Worm (Caenorhabditis elegans): ENCODE results near the gene pdf-2.

Gene pdf-2

ce11 chrX:2203760-2204159 lies 40.6 kb downstream of the pdf-2 start, which contains the start of gene T24C12.3:
TSS of gene T24C12.3 (minus strand) at chrX:2203893.
- TF ChIP-seq irx-1 (tag; optimal IDR thresholded peaks at IDR 0.05) (no peak), elt-2 (tag; optimal IDR thresholded peaks at IDR 0.05) (peak; percentile 79), pqm-1 (tag; optimal IDR thresholded peaks at IDR 0.05) (peak; percentile 87), efl-1 (optimal IDR thresholded peaks at IDR 0.05) (no peak), efl-1 (GFP tag; optimal IDR thresholded peaks at IDR 0.05 in 1 of 2) (peak in 1 of 2 experiments; percentile 12), elt-3 (tag; optimal IDR thresholded peaks at IDR 0.05) (peak in 1 of 6 experiments; percentile 61), nhr-85 (tag) (peak; percentile 25), mep-1 (tag; optimal IDR thresholded peaks at IDR 0.05) (no peak), lin-14 (GFP tag; optimal IDR thresholded peaks at IDR 0.05) (peak; percentile 35)

- no peak for TF ChIP-seq grh-1 (GFP tag; IDR thresholded peaks at IDR 0.05)
- TF ChIP-seq zip-4 (GFP tag; optimal IDR thresholded peaks at IDR 0.05) = no peak
- TF ChIP-seq hlh-4 (tag; optimal IDR thresholded peaks at IDR 0.05) = no peak
- no peak for TF ChIP-seq ceh-82 (tag; optimal IDR thresholded peaks at IDR 0.05)
- no peak for TF ChIP-seq egl-27 (tag; optimal IDR thresholded peaks at IDR 0.05)
- no peak for TF ChIP-seq Y116A8C.19 (tag; optimal IDR thresholded peaks at IDR 0.05; ENCODE audit: borderline replicate concordance)
- no peak for TF ChIP-seq nhr-85 (tag)
- TF ChIP-seq lin-15B (tag; optimal IDR thresholded peaks at IDR 0.05) = no peak
- no peak for TF ChIP-seq unc-98 (GFP tag; IDR thresholded peaks at IDR 0.05)
- no peak for TF ChIP-seq ama-1 (optimal IDR thresholded peaks at IDR 0.05)
- TF ChIP-seq alr-1 (tag; optimal IDR thresholded peaks at IDR 0.05; ENCODE audit: borderline replicate concordance) = no peak
- TF ChIP-seq pqm-1 (tag; optimal IDR thresholded peaks at IDR 0.05) = no peak
- TF ChIP-seq xbp-1 (tag; optimal IDR thresholded peaks at IDR 0.05) = no peak
- TF ChIP-seq nhr-20 (tag; optimal IDR thresholded peaks at IDR 0.05) = no peak
- TF ChIP-seq ztf-11 (tag; optimal IDR thresholded peaks at IDR 0.05) = no peak
- TF ChIP-seq tlp-1 (tag; optimal IDR thresholded peaks at IDR 0.05) = no peak
Observed at ce11 chrX:2204963-2205362, 41.8 kb downstream of the pdf-2 start, which contains the start of gene T24C12.4. TSS of gene T24C12.4 (minus strand) at chrX:2205063.

DNA sequence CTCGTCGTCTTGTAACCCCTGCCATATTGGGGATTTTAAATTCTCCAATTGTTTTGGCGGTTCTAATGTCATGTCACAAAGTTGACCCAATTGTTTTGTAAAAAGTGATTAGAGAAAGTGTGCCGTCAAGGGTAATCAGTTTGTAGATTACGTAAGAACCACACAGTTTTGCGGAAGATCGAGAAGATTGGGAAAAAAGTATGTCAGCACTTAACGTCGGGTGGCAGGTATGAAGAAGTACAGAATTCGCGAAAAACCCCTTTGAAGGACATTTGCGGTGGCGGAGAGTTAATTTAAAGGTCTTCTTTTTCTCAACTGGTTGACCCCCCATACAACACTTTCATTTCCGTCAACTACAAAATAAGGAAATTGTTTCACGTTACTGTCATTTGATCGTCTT lies 45.2 kb downstream of the pdf-2 start:
- no peak for TF ChIP-seq nhr-12 (tag; optimal IDR thresholded peaks at IDR 0.05)
- TF ChIP-seq isw-1 (GFP tag; IDR thresholded peaks at IDR 0.05) = no peak
- TF ChIP-seq skn-1 (tag; optimal IDR thresholded peaks at IDR 0.05) = no peak
- no peak for TF ChIP-seq mab-9 (GFP tag; IDR thresholded peaks at IDR 0.05)
- TF ChIP-seq snpc-4 (tag; optimal IDR thresholded peaks at IDR 0.05) = no peak
- TF ChIP-seq hlh-17 (GFP tag; optimal IDR thresholded peaks at IDR 0.05; ENCODE audit: borderline replicate concordance) = no peak
- TF ChIP-seq nhr-19 (GFP tag; conservative IDR thresholded peaks at IDR 0.05) = no peak
- TF ChIP-seq tbx-2 (tag; optimal IDR thresholded peaks at IDR 0.05) = no peak
- no peak for TF ChIP-seq ama-1 (optimal IDR thresholded peaks at IDR 0.05)
- TF ChIP-seq elt-2 (tag; optimal IDR thresholded peaks at IDR 0.05) = no peak
- peak in 1 of 6 experiments; percentile 32 for TF ChIP-seq elt-3 (tag; optimal IDR thresholded peaks at IDR 0.05)
- TF ChIP-seq nhr-237 (tag; optimal IDR thresholded peaks at IDR 0.05) = no peak
- no peak for TF ChIP-seq nhr-85 (tag)
- TF ChIP-seq ces-1 (GFP tag; optimal IDR thresholded peaks at IDR 0.05) = no peak
- TF ChIP-seq blmp-1 (tag; optimal IDR thresholded peaks at IDR 0.05) = peak; percentile 92
- no peak for TF ChIP-seq swsn-7 (tag; optimal IDR thresholded peaks at IDR 0.05)
- no peak for TF ChIP-seq egl-13 (tag; optimal IDR thresholded peaks at IDR 0.05)
- TF ChIP-seq ceh-90 (tag; optimal IDR thresholded peaks at IDR 0.05) = no peak
- TF ChIP-seq ztf-11 (tag; optimal IDR thresholded peaks at IDR 0.05) = no peak
- TF ChIP-seq lin-14 (GFP tag; optimal IDR thresholded peaks at IDR 0.05) = peak; percentile 11

DNA sequence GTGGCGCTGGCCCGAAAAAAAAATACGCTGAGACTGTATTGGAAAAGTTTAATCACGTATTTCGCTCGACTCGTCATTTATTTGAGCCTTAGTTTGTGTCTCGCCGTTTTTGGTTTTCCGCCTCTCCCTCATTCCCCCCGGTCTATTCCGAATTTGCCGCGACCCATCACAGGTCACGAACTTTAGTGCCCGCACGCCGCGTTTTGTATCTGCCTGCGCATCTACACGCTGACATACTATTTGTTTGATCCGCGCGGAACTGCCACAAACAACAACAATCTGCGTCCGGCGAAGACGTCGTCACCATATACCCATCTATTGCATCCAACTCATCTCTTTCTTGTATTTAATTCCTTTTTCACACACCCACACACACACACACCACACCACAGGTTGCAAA lies 47.0 kb downstream of the pdf-2 start:
- peak; percentile 24 for TF ChIP-seq blmp-1 (tag; optimal IDR thresholded peaks at IDR 0.05)
- no peak for TF ChIP-seq unc-62 (GFP tag; optimal IDR thresholded peaks at IDR 0.05)
- TF ChIP-seq nhr-11 (tag; optimal IDR thresholded peaks at IDR 0.05) = no peak
- TF ChIP-seq nhr-71 (tag; optimal IDR thresholded peaks at IDR 0.05) = no peak
- TF ChIP-seq swsn-7 (tag; optimal IDR thresholded peaks at IDR 0.05) = no peak
- TF ChIP-seq nhr-19 (GFP tag; conservative IDR thresholded peaks at IDR 0.05) = no peak
- TF ChIP-seq nhr-84 (tag; optimal IDR thresholded peaks at IDR 0.05) = no peak

Measured in whole organism, L1 larva.